Worm (Caenorhabditis elegans): ENCODE data around the gene fbxa-59.

Gene fbxa-59

DNA sequence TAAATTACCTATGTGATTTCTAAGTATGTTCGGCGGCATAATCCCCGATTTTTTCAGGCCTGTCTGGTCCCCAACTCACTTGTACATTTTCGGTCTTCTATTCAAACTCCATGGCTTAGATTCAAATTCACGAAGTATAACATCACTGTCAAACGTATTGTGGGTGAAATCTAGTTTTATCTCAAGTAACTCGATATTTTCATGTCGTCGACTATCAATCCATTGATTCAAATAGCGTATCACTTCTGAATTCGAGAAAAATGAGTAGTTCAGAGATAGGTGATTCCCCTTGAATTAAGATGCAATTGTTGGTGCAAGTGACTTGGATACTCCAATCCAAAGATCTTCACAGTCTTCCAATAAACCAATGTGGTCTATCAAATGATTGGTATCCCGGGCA lies 21.4 kb upstream of the fbxa-59 start:
- no peak for TF ChIP-seq let-607 (tag; optimal IDR thresholded peaks at IDR 0.05)
- TF ChIP-seq bed-1 (GFP tag; IDR thresholded peaks at IDR 0.05) = no peak
- TF ChIP-seq ceh-40 (GFP tag; IDR thresholded peaks at IDR 0.05) = no peak

DNA sequence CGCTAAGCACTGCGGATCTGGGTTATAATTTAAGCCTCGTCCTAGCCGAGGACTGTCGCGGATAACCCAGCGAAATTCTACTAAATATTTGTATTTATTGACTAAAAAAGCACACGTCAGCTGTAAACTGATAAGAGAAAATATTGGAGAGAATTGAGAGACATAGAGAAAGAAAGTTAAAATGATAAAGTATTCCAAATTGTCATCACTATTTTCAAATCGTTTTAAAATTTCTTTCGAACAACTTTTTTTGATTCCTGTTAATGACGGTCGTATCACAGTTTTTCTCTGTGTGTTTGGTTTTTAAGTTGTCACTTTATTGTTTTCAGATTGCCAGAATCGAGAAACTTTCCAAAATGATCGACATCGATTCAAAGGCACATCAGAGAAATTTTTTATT lies 18.7 kb upstream of the fbxa-59 start, which contains the start of gene fbxa-51:
fbxa-51 (plus strand) TSS at position 322 of the 400 bp plus-strand sequence.
- TF ChIP-seq nhr-90 (tag; optimal IDR thresholded peaks at IDR 0.05) = no peak
- TF ChIP-seq nhr-80 (tag; optimal IDR thresholded peaks at IDR 0.05) = peak; percentile 66
- TF ChIP-seq hmg-1.2 (GFP tag; IDR thresholded peaks at IDR 0.05) = peak; percentile 40; the same call in 1 of the 2 replicates

DNA sequence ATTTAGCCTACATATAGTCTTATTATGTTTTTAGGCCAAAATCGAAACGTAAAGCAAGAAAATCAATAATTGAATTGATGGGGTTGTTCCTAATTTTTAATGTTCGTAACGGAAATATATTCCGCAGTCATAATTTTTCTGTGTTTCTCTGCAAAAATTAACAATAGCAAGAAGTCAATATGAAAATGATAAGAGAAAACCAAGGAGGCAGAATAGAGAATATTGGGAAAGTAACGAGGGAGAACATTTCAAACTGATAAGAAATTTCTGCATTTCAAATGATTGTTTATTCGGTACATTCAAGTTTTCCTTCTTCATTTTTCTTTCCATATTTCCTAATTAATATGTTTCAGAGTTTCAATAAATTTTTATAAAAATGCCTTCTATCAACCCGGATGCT lies 12.7 kb upstream of the fbxa-59 start, which contains the start of gene fbxa-54:
fbxa-54 (plus strand) TSS at position 354 of the 400 bp plus-strand sequence.
- no peak for TF ChIP-seq aptf-3 (GFP tag; IDR thresholded peaks at IDR 0.05)
- no peak for TF ChIP-seq B0019.2 (GFP tag; conservative IDR thresholded peaks at IDR 0.05)
- TF ChIP-seq madf-6 (GFP tag; IDR thresholded peaks at IDR 0.05) = no peak
- peak; percentile 79 for TF ChIP-seq nhr-80 (tag; optimal IDR thresholded peaks at IDR 0.05)
- no peak for TF ChIP-seq unc-62 (GFP tag; optimal IDR thresholded peaks at IDR 0.05)
- TF ChIP-seq K11D2.4 (GFP tag; IDR thresholded peaks at IDR 0.05) = no peak

DNA sequence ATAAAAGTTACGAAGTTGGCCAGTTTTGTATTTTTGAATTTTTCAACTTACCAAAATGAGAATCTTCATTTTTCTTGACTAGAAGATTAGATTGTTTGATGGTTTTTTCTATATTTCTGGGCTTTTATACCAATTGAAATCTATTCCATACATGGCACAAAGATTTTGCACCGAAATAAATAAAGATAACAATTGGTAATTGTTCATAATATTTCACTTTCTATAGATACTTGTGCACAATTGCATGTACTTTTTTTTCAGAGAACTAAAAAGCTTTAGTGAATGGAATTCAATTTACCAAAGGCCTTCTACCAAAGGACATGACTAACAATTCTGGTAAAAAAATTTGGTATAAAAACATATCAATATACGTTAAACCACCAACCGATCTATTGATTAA lies 11.3 kb upstream of the fbxa-59 start, which contains the start of the genes T12B5.15 and T12B5.14:
T12B5.15 (minus strand) TSS at position 101 of the 400 bp plus-strand sequence.
T12B5.14 (plus strand) TSS at position 321 of the 400 bp plus-strand sequence.
- no peak for TF ChIP-seq pha-4 (tag; optimal IDR thresholded peaks at IDR 0.05)
- TF ChIP-seq T26A5.8 (tag; optimal IDR thresholded peaks at IDR 0.05) = no peak
- no peak for TF ChIP-seq ccch-3 (GFP tag; optimal IDR thresholded peaks at IDR 0.05)
- TF ChIP-seq rpc-1 (optimal IDR thresholded peaks at IDR 0.05) = no peak
- no peak for TF ChIP-seq rpc-1 (tag; optimal IDR thresholded peaks at IDR 0.05)
- TF ChIP-seq rcor-1 (GFP tag; IDR thresholded peaks at IDR 0.05) = no peak
- no peak for TF ChIP-seq fkh-3 (tag; optimal IDR thresholded peaks at IDR 0.05)
- TF ChIP-seq akir-1 (GFP tag; optimal IDR thresholded peaks at IDR 0.05) = no peak
- TF ChIP-seq C17E4.6 (GFP tag; IDR thresholded peaks at IDR 0.05) = no peak
- no peak for TF ChIP-seq lin-35 (GFP tag; optimal IDR thresholded peaks at IDR 0.05)
- no peak for TF ChIP-seq zim-3 (tag; optimal IDR thresholded peaks at IDR 0.05)
- TF ChIP-seq hmg-1.2 (GFP tag; IDR thresholded peaks at IDR 0.05) = no peak
- TF ChIP-seq cebp-2 (GFP tag; IDR thresholded peaks at IDR 0.05) = no peak

DNA sequence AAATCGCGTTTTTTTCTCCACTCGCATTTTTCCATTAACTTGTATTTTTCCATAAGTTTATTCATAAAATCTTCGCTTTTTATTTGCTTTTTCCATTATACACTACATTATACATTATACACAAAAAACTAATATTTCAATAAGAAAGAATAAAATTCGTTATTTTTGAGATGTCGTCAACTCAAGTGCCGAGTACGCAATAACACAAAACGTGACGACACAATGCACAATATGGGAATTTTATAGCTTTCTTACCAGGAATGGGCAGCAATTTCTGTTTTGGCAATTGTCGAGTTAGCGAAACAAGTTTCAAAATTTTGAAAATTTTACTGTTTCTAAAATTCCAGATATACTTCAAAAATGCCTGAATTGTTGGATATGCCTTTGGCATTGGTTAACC lies 8.9 kb upstream of the fbxa-59 start, which contains the start of gene fbxa-10:
fbxa-10 (plus strand) TSS at position 207 of the 400 bp plus-strand sequence.
- TF ChIP-seq F10E7.11 (tag; optimal IDR thresholded peaks at IDR 0.05) = no peak

DNA sequence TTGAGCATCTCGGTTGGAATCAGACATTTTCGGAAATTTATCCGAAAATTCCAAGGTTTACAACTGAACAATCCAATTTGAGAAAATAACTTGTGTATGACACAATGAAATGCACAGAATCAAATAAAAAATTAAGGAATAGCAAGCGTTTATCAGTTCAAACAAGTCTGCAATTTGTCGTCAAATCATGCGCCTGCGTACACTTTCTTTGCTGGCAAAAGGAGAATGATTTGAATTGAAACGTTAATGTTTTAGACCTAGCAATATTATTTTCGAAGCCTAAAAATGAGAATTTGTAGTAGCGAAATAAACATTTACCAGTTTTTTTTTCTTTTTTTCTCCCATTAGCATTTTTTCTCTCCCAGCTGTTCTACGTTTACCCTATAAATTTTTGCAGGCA lies 7.2 kb upstream of the fbxa-59 start, which contains the start of the genes fbxa-67 and fbxa-11:
fbxa-67 (minus strand) TSS at position 199 of the 400 bp plus-strand sequence.
fbxa-11 (plus strand) TSS at position 398 of the 400 bp plus-strand sequence.
- no peak for TF ChIP-seq egl-44 (GFP tag; IDR thresholded peaks at IDR 0.05)
- TF ChIP-seq zim-3 (tag; optimal IDR thresholded peaks at IDR 0.05) = no peak
- no peak for TF ChIP-seq hlh-12 (tag; optimal IDR thresholded peaks at IDR 0.05)
- TF ChIP-seq aptf-2 (GFP tag; conservative IDR thresholded peaks at IDR 0.05) = no peak
- no peak for TF ChIP-seq ceh-79 (tag; optimal IDR thresholded peaks at IDR 0.05)
- TF ChIP-seq ztf-22 (GFP tag; optimal IDR thresholded peaks at IDR 0.05) = no peak
- no peak for TF ChIP-seq rcor-1 (GFP tag; IDR thresholded peaks at IDR 0.05)
- TF ChIP-seq hrde-1 (tag; optimal IDR thresholded peaks at IDR 0.05; ENCODE audit: borderline replicate concordance) = no peak
- TF ChIP-seq snpc-4 (GFP tag; optimal IDR thresholded peaks at IDR 0.05) = no peak
- no peak for TF ChIP-seq snpc-4 (tag; optimal IDR thresholded peaks at IDR 0.05)
- no peak for TF ChIP-seq F49E8.2 (tag; optimal IDR thresholded peaks at IDR 0.05; ENCODE audit: insufficient read depth)
- no peak for TF ChIP-seq fkh-3 (tag; optimal IDR thresholded peaks at IDR 0.05)
- TF ChIP-seq nfyb-1 (GFP tag; IDR thresholded peaks at IDR 0.05) = no peak
- TF ChIP-seq madf-6 (GFP tag; IDR thresholded peaks at IDR 0.05) = no peak
- no peak for TF ChIP-seq repo-1 (tag; optimal IDR thresholded peaks at IDR 0.05)
- TF ChIP-seq lag-1 (GFP tag; IDR thresholded peaks at IDR 0.05) = no peak
- TF ChIP-seq tlf-1 (GFP tag; optimal IDR thresholded peaks at IDR 0.05) = no peak
- TF ChIP-seq cebp-1 (GFP tag; IDR thresholded peaks at IDR 0.05) = no peak
- no peak for TF ChIP-seq cebp-1 (tag; optimal IDR thresholded peaks at IDR 0.05)
- no peak for TF ChIP-seq die-1 (tag; optimal IDR thresholded peaks at IDR 0.05)
- TF ChIP-seq F57A8.1 (GFP tag; optimal IDR thresholded peaks at IDR 0.05) = no peak
